Worm (Caenorhabditis elegans) whole organism, young adult: ENCODE results near the gene taf-12.

ENCODE experiments used
- B0261.1 ChIP-seq: sonication (generic microtip); optimal IDR thresholded peaks from 2 replicates; lab custom pipeline; 2016; ENCODE audit warnings: mild to moderate bottlenecking, missing genetic modification characterization, moderate library complexity, missing compliant biosample characterization
- B0336.3 ChIP-seq: fragments of 200-800 bp; sonication (Bioruptor generic); IDR thresholded peaks from 2 replicates; pipeline ENCODE4 v1.3.6; 2022; ENCODE audit warnings: missing genetic modification characterization, missing compliant biosample characterization
- D2030.7 ChIP-seq: fragments of 200-800 bp; sonication (Bioruptor generic); IDR thresholded peaks from 2 replicates; pipeline ENCODE4 v1.3.6; 2022; ENCODE audit warnings: missing genetic modification reagents, missing genetic modification characterization, missing compliant biosample characterization
- F22D6.2 ChIP-seq: sonication (generic microtip); optimal IDR thresholded peaks from 2 replicates; lab custom pipeline; 2016; ENCODE audit warnings: mild to moderate bottlenecking, missing genetic modification characterization, missing compliant biosample characterization
- F23B12.7 ChIP-seq: sonication (generic microtip); optimal IDR thresholded peaks from 2 replicates; lab custom pipeline; 2017; ENCODE audit warnings: missing genetic modification characterization, mild to moderate bottlenecking, missing compliant biosample characterization, antibody characterized with exemption, moderate library complexity; ENCODE audit not compliant: insufficient read depth
- T07F8.4 ChIP-seq: sonication (generic microtip); optimal IDR thresholded peaks from 2 replicates; lab custom pipeline; 2016; ENCODE audit warnings: mild to moderate bottlenecking, missing genetic modification characterization, moderate library complexity, missing compliant biosample characterization
- T26A5.8 ChIP-seq: sonication (generic microtip); optimal IDR thresholded peaks from 2 replicates; lab custom pipeline; 2016; ENCODE audit warnings: missing genetic modification characterization, missing compliant biosample characterization
- Y53G8AR.9 ChIP-seq: fragments of 200-800 bp; sonication (Bioruptor generic); conservative IDR thresholded peaks from 2 replicates; pipeline ENCODE4 v1.3.6; 2022; ENCODE audit warnings: missing genetic modification reagents, missing genetic modification characterization, missing compliant biosample characterization
- Y67H2A.10 ChIP-seq: fragments of 200-800 bp; sonication (Bioruptor generic); conservative IDR thresholded peaks from 2 replicates; pipeline ENCODE4 v1.3.6; 2022; ENCODE audit warnings: missing genetic modification reagents, missing genetic modification characterization, missing compliant biosample characterization
- Y95B8A.8 ChIP-seq: fragments of 200-800 bp; sonication (Bioruptor generic); IDR thresholded peaks from 2 replicates; pipeline ENCODE4 v1.3.6; 2022; ENCODE audit warnings: missing genetic modification reagents, missing genetic modification characterization, missing compliant biosample characterization
- akir-1 ChIP-seq: fragments of 200-800 bp; sonication (Bioruptor generic); optimal IDR thresholded peaks from 2 replicates; lab custom pipeline; 2018; ENCODE audit warnings: mild to moderate bottlenecking, missing genetic modification characterization, moderate library complexity, missing compliant biosample characterization
- aptf-3 ChIP-seq: fragments of 200-800 bp; sonication (Bioruptor generic); IDR thresholded peaks from 2 replicates; pipeline ENCODE4 v1.3.6; 2022; ENCODE audit warnings: missing genetic modification characterization, missing compliant biosample characterization
- attf-3 ChIP-seq: fragments of 200-800 bp; sonication (Bioruptor generic); conservative IDR thresholded peaks from 2 replicates; pipeline ENCODE4 v1.3.6; 2022; ENCODE audit warnings: missing genetic modification reagents, missing genetic modification characterization, missing compliant biosample characterization
- attf-5 ChIP-seq: fragments of 200-800 bp; sonication (Bioruptor generic); optimal IDR thresholded peaks from 2 replicates; lab custom pipeline; 2018; ENCODE audit warnings: mild to moderate bottlenecking, missing genetic modification characterization, missing compliant biosample characterization
- bed-1 ChIP-seq: fragments of 200-800 bp; sonication (Bioruptor generic); IDR thresholded peaks from 2 replicates; pipeline ENCODE4 v1.3.6; 2022; ENCODE audit warnings: missing genetic modification reagents, missing genetic modification characterization, missing compliant biosample characterization
- cebp-2 ChIP-seq: fragments of 200-800 bp; sonication (Bioruptor generic); IDR thresholded peaks from 2 replicates; pipeline ENCODE4 v1.3.6; 2022; ENCODE audit warnings: missing genetic modification characterization, missing compliant biosample characterization
- ceh-100 ChIP-seq: fragments of 200-800 bp; sonication (Bioruptor generic); IDR thresholded peaks from 2 replicates; pipeline ENCODE4 v1.3.6; 2022; ENCODE audit warnings: missing genetic modification reagents, missing genetic modification characterization, missing compliant biosample characterization
- ceh-40 ChIP-seq: fragments of 200-800 bp; sonication (Bioruptor generic); IDR thresholded peaks from 2 replicates; pipeline ENCODE4 v1.3.6; 2022; ENCODE audit warnings: missing genetic modification characterization, missing compliant biosample characterization
- die-1 ChIP-seq: sonication (generic microtip); optimal IDR thresholded peaks from 2 replicates; lab custom pipeline; 2016; ENCODE audit warnings: missing genotype, mild to moderate bottlenecking, missing genetic modification characterization, missing compliant biosample characterization
- dox-1 ChIP-seq: fragments of 200-800 bp; sonication (Bioruptor generic); IDR thresholded peaks from 2 replicates; pipeline ENCODE4 v1.3.6; 2022; ENCODE audit warnings: missing genetic modification reagents, missing genetic modification characterization, missing compliant biosample characterization
- efl-1 ChIP-seq: fragments of 150-350 bp; optimal IDR thresholded peaks from 2 replicates; lab custom pipeline; 2014; ENCODE audit warnings: missing biosample characterization, missing genetic modification reagents, missing genetic modification characterization
- fkh-3 ChIP-seq: sonication (generic microtip); optimal IDR thresholded peaks from 2 replicates; lab custom pipeline; 2016; ENCODE audit warnings: mild to moderate bottlenecking, missing genetic modification characterization, missing compliant biosample characterization
- gei-17 ChIP-seq: fragments of 200-800 bp; sonication (Bioruptor generic); optimal IDR thresholded peaks from 2 replicates; lab custom pipeline; 2018; ENCODE audit warnings: mild to moderate bottlenecking, missing genetic modification characterization, missing compliant biosample characterization
- hmg-1.2 ChIP-seq: fragments of 200-800 bp; sonication (Bioruptor generic); IDR thresholded peaks from 2 replicates; pipeline ENCODE4 v1.3.6; 2022; ENCODE audit warnings: missing genetic modification reagents, missing genetic modification characterization, missing compliant biosample characterization
- lag-1 ChIP-seq: fragments of 200-800 bp; sonication (Bioruptor generic); IDR thresholded peaks from 2 replicates; pipeline ENCODE4 v1.3.6; 2022; ENCODE audit warnings: missing genetic modification reagents, missing genetic modification characterization, missing compliant biosample characterization
- let-607 ChIP-seq, 2 experiments: fragments of 200-800 bp in 1 of 2; sonication (Bioruptor generic) in 1 of 2; sonication (generic microtip) in 1 of 2; optimal IDR thresholded peaks; 2 replicates each; lab custom pipeline; 2016 to 2018; ENCODE audit warnings: mild to moderate bottlenecking in 2 of 2, missing compliant biosample characterization in 2 of 2, missing genetic modification characterization in 2 of 2, moderate library complexity in 2 of 2, missing genotype in 1 of 2
- lin-35 ChIP-seq, 3 experiments: fragments of 150-350 bp in 2 of 3; sonication (generic microtip) in 1 of 3; optimal IDR thresholded peaks; 2 replicates each; lab custom pipeline; 2014 to 2018; ENCODE audit warnings: missing biosample characterization in 3 of 3, missing genetic modification characterization in 3 of 3, missing genetic modification reagents in 3 of 3
- lin-54 ChIP-seq: fragments of 200-800 bp; sonication (Bioruptor generic); optimal IDR thresholded peaks from 2 replicates; lab custom pipeline; 2018; ENCODE audit warnings: mild to moderate bottlenecking, missing genetic modification characterization, missing compliant biosample characterization
- madf-6 ChIP-seq: fragments of 200-800 bp; sonication (Bioruptor generic); IDR thresholded peaks from 2 replicates; pipeline ENCODE4 v1.3.6; 2022; ENCODE audit warnings: missing genetic modification reagents, missing genetic modification characterization, missing compliant biosample characterization
- mcd-1 ChIP-seq: fragments of 200-800 bp; sonication (Bioruptor generic); IDR thresholded peaks from 2 replicates; pipeline ENCODE4 v1.3.6; 2022; ENCODE audit warnings: missing genetic modification reagents, missing genetic modification characterization, missing compliant biosample characterization
- nhr-120 ChIP-seq: fragments of 200-800 bp; sonication (Bioruptor generic); IDR thresholded peaks from 2 replicates; pipeline ENCODE4 v1.3.6; 2022; ENCODE audit warnings: missing genetic modification characterization, missing compliant biosample characterization
- nhr-80 ChIP-seq: sonication (generic microtip); optimal IDR thresholded peaks from 2 replicates; lab custom pipeline; 2016; ENCODE audit warnings: missing genetic modification characterization, missing compliant biosample characterization
- rcor-1 ChIP-seq: fragments of 200-800 bp; sonication (Bioruptor generic); IDR thresholded peaks from 2 replicates; pipeline ENCODE4 v1.3.6; 2022; ENCODE audit warnings: missing genetic modification reagents, missing genetic modification characterization, missing compliant biosample characterization
- snpc-1.1 ChIP-seq: sonication (generic microtip); optimal IDR thresholded peaks from 2 replicates; lab custom pipeline; 2017; ENCODE audit warnings: missing genetic modification characterization, mild to moderate bottlenecking, missing compliant biosample characterization, antibody characterized with exemption, moderate library complexity, missing genotype, missing genetic modification reagents; ENCODE audit not compliant: insufficient read depth
- snpc-1.3 ChIP-seq: sonication (generic microtip); optimal IDR thresholded peaks from 2 replicates; lab custom pipeline; 2017; ENCODE audit warnings: missing genetic modification characterization, mild to moderate bottlenecking, missing compliant biosample characterization, antibody characterized with exemption, moderate library complexity, missing genotype, missing genetic modification reagents; ENCODE audit not compliant: insufficient read depth
- snpc-3.4 ChIP-seq: sonication (generic microtip); optimal IDR thresholded peaks from 2 replicates; lab custom pipeline; 2017; ENCODE audit warnings: missing genetic modification characterization, mild to moderate bottlenecking, missing compliant biosample characterization, antibody characterized with exemption, moderate library complexity, missing genotype, missing genetic modification reagents
- snpc-4 ChIP-seq, 5 experiments: fragments of 150-350 bp in 1 of 5; sonication (generic microtip) in 4 of 5; optimal IDR thresholded peaks; 2 replicates each; lab custom pipeline; 2014 to 2018; ENCODE audit warnings: missing genetic modification characterization in 5 of 5, missing biosample characterization in 3 of 5, antibody characterized with exemption in 2 of 5, mild to moderate bottlenecking in 2 of 5, missing compliant biosample characterization in 2 of 5, missing genotype in 2 of 5, moderate library complexity in 2 of 5, missing genetic modification reagents in 1 of 5
- somi-1 ChIP-seq: fragments of 200-800 bp; sonication (Bioruptor generic); optimal IDR thresholded peaks from 2 replicates; lab custom pipeline; 2018; ENCODE audit warnings: mild to moderate bottlenecking, missing genetic modification characterization, missing compliant biosample characterization
- tbp1 ChIP-seq: fragments of 200-800 bp; sonication (Bioruptor generic); optimal IDR thresholded peaks from 2 replicates; lab custom pipeline; 2018; ENCODE audit warnings: mild to moderate bottlenecking, missing genetic modification characterization, missing compliant biosample characterization
- unc-130 ChIP-seq: sonication (generic microtip); optimal IDR thresholded peaks from 2 replicates; lab custom pipeline; 2016; ENCODE audit warnings: missing genetic modification reagents, missing genetic modification characterization, missing compliant biosample characterization
- xnd-1 ChIP-seq: sonication (generic microtip); optimal IDR thresholded peaks from 2 replicates; lab custom pipeline; 2016; ENCODE audit warnings: missing genotype, missing genetic modification reagents, missing genetic modification characterization, missing compliant biosample characterization
- zim-3 ChIP-seq: sonication (generic microtip); optimal IDR thresholded peaks from 2 replicates; lab custom pipeline; 2017; ENCODE audit warnings: mild to moderate bottlenecking, missing genetic modification characterization, moderate library complexity, missing compliant biosample characterization
- ztf-6 ChIP-seq: fragments of 200-800 bp; sonication (Bioruptor generic); IDR thresholded peaks from 2 replicates; pipeline ENCODE4 v1.3.6; 2022; ENCODE audit warnings: missing genetic modification reagents, missing genetic modification characterization, missing compliant biosample characterization

The taf-12 gene

DNA sequence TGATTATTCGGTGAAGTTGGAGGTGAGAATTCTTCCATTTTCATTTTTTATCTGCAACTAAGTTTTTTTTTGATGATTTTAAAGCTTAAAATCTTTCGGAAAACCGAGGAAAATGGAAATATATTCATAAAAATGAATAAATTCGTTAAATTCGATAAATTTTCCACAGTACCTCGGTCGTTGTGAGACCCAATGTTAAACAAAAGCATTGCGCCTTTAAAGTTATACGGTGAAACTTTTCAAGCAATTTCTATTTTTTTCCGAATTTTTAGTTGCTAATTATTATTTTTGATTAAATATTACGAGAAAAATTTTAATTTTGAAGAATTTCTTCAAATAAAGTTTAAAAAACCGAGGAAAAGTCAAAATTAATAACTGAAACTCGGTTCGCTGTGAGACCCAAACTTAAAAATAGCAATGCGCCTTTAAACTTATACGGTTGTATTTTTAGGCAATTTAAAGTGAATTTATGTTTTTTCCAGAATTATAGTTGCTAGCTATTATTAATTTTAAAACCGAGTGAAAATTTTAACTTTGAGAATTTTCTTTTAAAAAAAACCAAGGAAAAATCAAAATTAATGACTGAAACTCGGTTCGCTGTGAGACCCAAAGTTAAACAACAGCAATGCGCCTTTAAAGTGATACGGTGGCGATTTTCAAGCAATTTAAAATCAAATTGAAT lies at the start of gene taf-12 (continued):
- TF ChIP-seq lin-54 (GFP tag; lab: Kevin White, UChicago) = peak; percentile 61
- no peak for TF ChIP-seq die-1
- no peak for TF ChIP-seq cebp-2 (GFP tag; lab: Robert Waterston, UW)
- no peak for TF ChIP-seq snpc-1.3 (tag; lab: Kevin White, UChicago)
- no peak for TF ChIP-seq fkh-3 (tag; lab: Kevin White, UChicago)
- no peak for TF ChIP-seq aptf-3 (GFP tag; lab: Robert Waterston, UW)
- TF ChIP-seq ceh-40 (GFP tag; lab: Robert Waterston, UW) = no peak
- no peak for TF ChIP-seq T26A5.8 (tag; lab: Kevin White, UChicago)
- TF ChIP-seq nhr-80 (tag; lab: Kevin White, UChicago) = no peak
- TF ChIP-seq attf-5 = no peak
- TF ChIP-seq lin-35 (GFP tag; optimal IDR thresholded peaks at IDR 0.05; lab: Kevin White, UChicago) = peak in 1 of 3 experiments; percentile 14
- peak; percentile 100 for TF ChIP-seq xnd-1
- no peak for TF ChIP-seq B0336.3
- TF ChIP-seq efl-1 = peak; percentile 36
- TF ChIP-seq zim-3 (tag; lab: Kevin White, UChicago) = no peak
- no peak for TF ChIP-seq ceh-100 (GFP tag; lab: Robert Waterston, UW)
- no peak for TF ChIP-seq nhr-120 (GFP tag; lab: Robert Waterston, UW)
- no peak for TF ChIP-seq snpc-4 (GFP tag; optimal IDR thresholded peaks at IDR 0.05; lab: Kevin White, UChicago)
- peak in 2 of 4 experiments; percentile 17 to 36 for TF ChIP-seq snpc-4 (tag; optimal IDR thresholded peaks at IDR 0.05; lab: Kevin White, UChicago)
- TF ChIP-seq F22D6.2 (tag; lab: Kevin White, UChicago) = no peak
- no peak for TF ChIP-seq T07F8.4 (tag; lab: Kevin White, UChicago)
- TF ChIP-seq tbp1 (GFP tag; lab: Kevin White, UChicago) = peak; percentile 31
- no peak for TF ChIP-seq Y53G8AR.9 (GFP tag; lab: Robert Waterston, UW)
- TF ChIP-seq unc-130 (GFP tag; lab: Kevin White, UChicago) = peak; percentile 31
- TF ChIP-seq mcd-1 (GFP tag; lab: Robert Waterston, UW) = 0 out of 2 replicates have a peak, but pooled peaks have one; percentile 27
- TF ChIP-seq gei-17 (GFP tag; lab: Kevin White, UChicago) = no peak
- TF ChIP-seq lag-1 (GFP tag; lab: Robert Waterston, UW) = no peak
- TF ChIP-seq, all 124 proteins: peak for 23

DNA sequence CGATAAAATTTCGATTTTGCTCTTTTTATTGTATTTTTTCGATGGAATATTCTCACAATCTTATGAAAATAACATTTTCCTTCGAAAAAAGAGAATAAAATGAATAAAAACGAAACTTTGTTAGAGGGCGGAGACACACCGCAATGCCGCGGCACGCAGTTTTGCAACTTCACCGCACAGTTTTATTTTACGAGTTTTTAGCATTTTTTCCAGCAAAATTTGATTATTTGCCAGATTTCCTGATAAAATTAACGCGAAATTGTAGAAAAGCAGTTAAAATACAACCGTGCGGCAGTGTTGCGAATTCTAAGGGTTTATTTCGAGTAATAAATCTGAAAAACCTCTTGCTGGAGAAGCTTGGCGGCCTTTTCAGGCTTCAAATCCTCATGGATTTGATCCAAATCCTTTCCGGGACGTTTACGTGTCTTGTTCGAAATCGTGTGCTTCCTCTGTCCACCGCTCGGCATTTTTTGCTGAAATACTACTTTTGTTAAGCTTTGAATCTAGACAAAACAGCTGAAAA lies 49.2 kb upstream of the taf-12 start, which contains the start of gene znf-593:
Gene znf-593 (minus strand): TSS at position 473 of the 523 bp plus-strand sequence.
- TF ChIP-seq madf-6 (peak; percentile 33; the same call in 1 of the 2 replicates), ceh-40 (GFP tag; lab: Robert Waterston, UW) (no peak), F22D6.2 (tag; lab: Kevin White, UChicago) (no peak), ztf-6 (GFP tag; lab: Robert Waterston, UW) (no peak), somi-1 (GFP tag; lab: Kevin White, UChicago) (no peak), T07F8.4 (tag; lab: Kevin White, UChicago) (no peak), D2030.7 (GFP tag; lab: Robert Waterston, UW) (no peak), B0261.1 (tag; lab: Kevin White, UChicago) (no peak), rcor-1 (no peak), T26A5.8 (tag; lab: Kevin White, UChicago) (no peak), hmg-1.2 (GFP tag; lab: Robert Waterston, UW) (no peak), bed-1 (GFP tag; lab: Robert Waterston, UW) (no peak), let-607 (tag; optimal IDR thresholded peaks at IDR 0.05; lab: Kevin White, UChicago) (peak; percentile 5 to 47), efl-1 (no peak), Y95B8A.8 (GFP tag; lab: Robert Waterston, UW) (no peak), gei-17 (GFP tag; lab: Kevin White, UChicago) (peak; percentile 3), Y67H2A.10 (GFP tag; lab: Robert Waterston, UW) (no peak), lin-35 (GFP tag; optimal IDR thresholded peaks at IDR 0.05; lab: Kevin White, UChicago) (peak in 1 of 3 experiments; percentile 26), snpc-3.4 (tag; lab: Kevin White, UChicago) (no peak), akir-1 (GFP tag; lab: Kevin White, UChicago) (no peak), snpc-4 (GFP tag; optimal IDR thresholded peaks at IDR 0.05; lab: Kevin White, UChicago) (no peak), snpc-4 (tag; optimal IDR thresholded peaks at IDR 0.05; lab: Kevin White, UChicago) (no peak), dox-1 (GFP tag; lab: Robert Waterston, UW) (no peak), F23B12.7 (tag; lab: Kevin White, UChicago) (no peak), attf-3 (GFP tag; lab: Robert Waterston, UW) (no peak), zim-3 (tag; lab: Kevin White, UChicago) (no peak), snpc-1.1 (peak; percentile 38)
